Worm (Caenorhabditis elegans) whole organism, young adult: ENCODE measurements around the gene C14E2.7.

Experiments used
- B0336.3 ChIP-seq: fragments of 200-800 bp; sonication (Bioruptor generic); IDR thresholded peaks from 2 replicates; pipeline ENCODE4 v1.3.6; 2022; ENCODE audit warnings: missing genetic modification characterization, missing compliant biosample characterization
- C06A6.2 ChIP-seq: fragments of 200-800 bp; sonication (Bioruptor generic); conservative IDR thresholded peaks from 2 replicates; pipeline ENCODE4 v1.3.6; 2022; ENCODE audit warnings: missing genetic modification characterization, missing compliant biosample characterization
- F22D6.2 ChIP-seq: sonication (generic microtip); optimal IDR thresholded peaks from 2 replicates; lab custom pipeline; 2016; ENCODE audit warnings: mild to moderate bottlenecking, missing genetic modification characterization, missing compliant biosample characterization
- F23B12.7 ChIP-seq: sonication (generic microtip); optimal IDR thresholded peaks from 2 replicates; lab custom pipeline; 2017; ENCODE audit warnings: missing genetic modification characterization, mild to moderate bottlenecking, missing compliant biosample characterization, antibody characterized with exemption, moderate library complexity; ENCODE audit not compliant: insufficient read depth
- F49E8.2 ChIP-seq: sonication (generic microtip); optimal IDR thresholded peaks from 3 replicates; lab custom pipeline; 2017; ENCODE audit warnings: missing genetic modification characterization, mild to moderate bottlenecking, missing compliant biosample characterization, antibody characterized with exemption, moderate library complexity; ENCODE audit not compliant: insufficient read depth
- F57A8.1 ChIP-seq: fragments of 200-800 bp; sonication (Bioruptor generic); optimal IDR thresholded peaks from 2 replicates; lab custom pipeline; 2018; ENCODE audit warnings: mild to moderate bottlenecking, missing genetic modification characterization, moderate library complexity, missing compliant biosample characterization
- Y67H2A.10 ChIP-seq: fragments of 200-800 bp; sonication (Bioruptor generic); conservative IDR thresholded peaks from 2 replicates; pipeline ENCODE4 v1.3.6; 2022; ENCODE audit warnings: missing genetic modification reagents, missing genetic modification characterization, missing compliant biosample characterization
- akir-1 ChIP-seq: fragments of 200-800 bp; sonication (Bioruptor generic); optimal IDR thresholded peaks from 2 replicates; lab custom pipeline; 2018; ENCODE audit warnings: mild to moderate bottlenecking, missing genetic modification characterization, moderate library complexity, missing compliant biosample characterization
- athp-1 ChIP-seq: sonication (generic microtip); optimal IDR thresholded peaks from 2 replicates; lab custom pipeline; 2017; ENCODE audit warnings: mild to moderate bottlenecking, missing genetic modification characterization, missing compliant biosample characterization
- ceh-100 ChIP-seq: fragments of 200-800 bp; sonication (Bioruptor generic); IDR thresholded peaks from 2 replicates; pipeline ENCODE4 v1.3.6; 2022; ENCODE audit warnings: missing genetic modification reagents, missing genetic modification characterization, missing compliant biosample characterization
- ceh-91 ChIP-seq: fragments of 200-800 bp; sonication (Bioruptor generic); IDR thresholded peaks from 2 replicates; pipeline ENCODE4 v1.3.6; 2022; ENCODE audit warnings: missing genetic modification reagents, missing genetic modification characterization, missing compliant biosample characterization
- die-1 ChIP-seq: sonication (generic microtip); optimal IDR thresholded peaks from 2 replicates; lab custom pipeline; 2016; ENCODE audit warnings: missing genotype, mild to moderate bottlenecking, missing genetic modification characterization, missing compliant biosample characterization
- dox-1 ChIP-seq: fragments of 200-800 bp; sonication (Bioruptor generic); IDR thresholded peaks from 2 replicates; pipeline ENCODE4 v1.3.6; 2022; ENCODE audit warnings: missing genetic modification reagents, missing genetic modification characterization, missing compliant biosample characterization
- egl-18 ChIP-seq: fragments of 200-800 bp; sonication (Bioruptor generic); IDR thresholded peaks from 2 replicates; pipeline ENCODE4 v1.3.6; 2022; ENCODE audit warnings: missing genetic modification reagents, missing genetic modification characterization, missing compliant biosample characterization
- ekl-4 ChIP-seq: fragments of 200-800 bp; sonication (Bioruptor generic); IDR thresholded peaks from 2 replicates; pipeline ENCODE4 v1.3.6; 2022; ENCODE audit warnings: missing genetic modification reagents, missing genetic modification characterization, missing compliant biosample characterization
- fkh-3 ChIP-seq: sonication (generic microtip); optimal IDR thresholded peaks from 2 replicates; lab custom pipeline; 2016; ENCODE audit warnings: mild to moderate bottlenecking, missing genetic modification characterization, missing compliant biosample characterization
- hmg-20 ChIP-seq: fragments of 200-800 bp; sonication (Bioruptor generic); IDR thresholded peaks from 2 replicates; pipeline ENCODE4 v1.3.6; 2022; ENCODE audit warnings: missing genetic modification reagents, missing genetic modification characterization, missing compliant biosample characterization
- hsf-1 ChIP-seq: fragments of 200-800 bp; sonication (Bioruptor generic); IDR thresholded peaks from 2 replicates; pipeline ENCODE4 v1.3.6; 2022; ENCODE audit warnings: missing genetic modification reagents, missing genetic modification characterization, missing compliant biosample characterization
- let-607 ChIP-seq, 2 experiments: fragments of 200-800 bp in 1 of 2; sonication (Bioruptor generic) in 1 of 2; sonication (generic microtip) in 1 of 2; optimal IDR thresholded peaks; 2 replicates each; lab custom pipeline; 2016 to 2018; ENCODE audit warnings: mild to moderate bottlenecking in 2 of 2, missing compliant biosample characterization in 2 of 2, missing genetic modification characterization in 2 of 2, moderate library complexity in 2 of 2, missing genotype in 1 of 2
- madf-6 ChIP-seq: fragments of 200-800 bp; sonication (Bioruptor generic); IDR thresholded peaks from 2 replicates; pipeline ENCODE4 v1.3.6; 2022; ENCODE audit warnings: missing genetic modification reagents, missing genetic modification characterization, missing compliant biosample characterization
- nfya-2 ChIP-seq: fragments of 200-800 bp; sonication (Bioruptor generic); IDR thresholded peaks from 2 replicates; pipeline ENCODE4 v1.3.6; 2022; ENCODE audit warnings: missing genetic modification reagents, missing genetic modification characterization, missing compliant biosample characterization
- nfyb-1 ChIP-seq: fragments of 200-800 bp; sonication (Bioruptor generic); IDR thresholded peaks from 2 replicates; pipeline ENCODE4 v1.3.6; 2022; ENCODE audit warnings: missing genetic modification reagents, missing genetic modification characterization, missing compliant biosample characterization
- nhr-179 ChIP-seq: sonication (generic microtip); optimal IDR thresholded peaks from 2 replicates; lab custom pipeline; 2016; ENCODE audit warnings: mild to moderate bottlenecking, missing genetic modification characterization, missing compliant biosample characterization
- pha-4 ChIP-seq: fragments of 150-350 bp; sonication (generic microtip); optimal IDR thresholded peaks from 2 replicates; lab custom pipeline; 2014; ENCODE audit warnings: missing biosample characterization, missing genetic modification reagents, missing genetic modification characterization
- rcor-1 ChIP-seq: fragments of 200-800 bp; sonication (Bioruptor generic); IDR thresholded peaks from 2 replicates; pipeline ENCODE4 v1.3.6; 2022; ENCODE audit warnings: missing genetic modification reagents, missing genetic modification characterization, missing compliant biosample characterization
- repo-1 ChIP-seq: sonication (generic microtip); optimal IDR thresholded peaks from 2 replicates; lab custom pipeline; 2017; ENCODE audit warnings: mild to moderate bottlenecking, missing genetic modification characterization, missing compliant biosample characterization
- rpc-1 ChIP-seq, 2 experiments: fragments of 150-350 bp in 1 of 2; sonication (generic microtip) in 1 of 2; optimal IDR thresholded peaks; 2 replicates each; lab custom pipeline; 2014 to 2018; ENCODE audit warnings: missing biosample characterization in 1 of 2, missing genetic modification characterization in 1 of 2, missing genetic modification reagents in 1 of 2, missing genotype in 1 of 2
- snpc-1.1 ChIP-seq: sonication (generic microtip); optimal IDR thresholded peaks from 2 replicates; lab custom pipeline; 2017; ENCODE audit warnings: missing genetic modification characterization, mild to moderate bottlenecking, missing compliant biosample characterization, antibody characterized with exemption, moderate library complexity, missing genotype, missing genetic modification reagents; ENCODE audit not compliant: insufficient read depth
- snpc-3.4 ChIP-seq: sonication (generic microtip); optimal IDR thresholded peaks from 2 replicates; lab custom pipeline; 2017; ENCODE audit warnings: missing genetic modification characterization, mild to moderate bottlenecking, missing compliant biosample characterization, antibody characterized with exemption, moderate library complexity, missing genotype, missing genetic modification reagents
- snpc-4 ChIP-seq, 5 experiments: fragments of 150-350 bp in 1 of 5; sonication (generic microtip) in 4 of 5; optimal IDR thresholded peaks; 2 replicates each; lab custom pipeline; 2014 to 2018; ENCODE audit warnings: missing genetic modification characterization in 5 of 5, missing biosample characterization in 3 of 5, antibody characterized with exemption in 2 of 5, mild to moderate bottlenecking in 2 of 5, missing compliant biosample characterization in 2 of 5, missing genotype in 2 of 5, moderate library complexity in 2 of 5, missing genetic modification reagents in 1 of 5
- tbx-9 ChIP-seq: sonication (generic microtip); optimal IDR thresholded peaks from 2 replicates; lab custom pipeline; 2016; ENCODE audit warnings: borderline replicate concordance, missing genetic modification characterization, inconsistent platforms, missing compliant biosample characterization
- unc-130 ChIP-seq: sonication (generic microtip); optimal IDR thresholded peaks from 2 replicates; lab custom pipeline; 2016; ENCODE audit warnings: missing genetic modification reagents, missing genetic modification characterization, missing compliant biosample characterization
- xnd-1 ChIP-seq: sonication (generic microtip); optimal IDR thresholded peaks from 2 replicates; lab custom pipeline; 2016; ENCODE audit warnings: missing genotype, missing genetic modification reagents, missing genetic modification characterization, missing compliant biosample characterization
- ztf-18 ChIP-seq: sonication (generic microtip); optimal IDR thresholded peaks from 2 replicates; lab custom pipeline; 2016; ENCODE audit warnings: missing genotype, mild to moderate bottlenecking, missing genetic modification characterization, missing compliant biosample characterization
- ztf-22 ChIP-seq: fragments of 200-800 bp; sonication (Bioruptor generic); optimal IDR thresholded peaks from 2 replicates; lab custom pipeline; 2018; ENCODE audit warnings: mild to moderate bottlenecking, missing genetic modification characterization, moderate library complexity, missing compliant biosample characterization
- ztf-25 ChIP-seq: fragments of 200-800 bp; sonication (Bioruptor generic); IDR thresholded peaks from 2 replicates; pipeline ENCODE4 v1.3.6; 2022; ENCODE audit warnings: missing genetic modification reagents, missing genetic modification characterization, missing compliant biosample characterization
- ztf-28 ChIP-seq: fragments of 200-800 bp; sonication (Bioruptor generic); IDR thresholded peaks from 2 replicates; pipeline ENCODE4 v1.3.6; 2022; ENCODE audit warnings: missing genetic modification reagents, missing genetic modification characterization, missing compliant biosample characterization
- ztf-3 ChIP-seq: fragments of 200-800 bp; sonication (Bioruptor generic); optimal IDR thresholded peaks from 2 replicates; lab custom pipeline; 2018; ENCODE audit warnings: mild to moderate bottlenecking, missing genetic modification characterization, missing compliant biosample characterization
- ztf-6 ChIP-seq: fragments of 200-800 bp; sonication (Bioruptor generic); IDR thresholded peaks from 2 replicates; pipeline ENCODE4 v1.3.6; 2022; ENCODE audit warnings: missing genetic modification reagents, missing genetic modification characterization, missing compliant biosample characterization

The C14E2.7 gene

ce11 chrX:1816106-1816505, at the start of gene C14E2.7:
TSS of gene C14E2.7 (plus strand) at chrX:1816406.
- TF ChIP-seq akir-1 (GFP tag; lab: Kevin White, UChicago), result no peak

ce11 chrX:1769636-1770035, 46.6 kb upstream of the C14E2.7 start:
- TF ChIP-seq ztf-28 (GFP tag; lab: Robert Waterston, UW), result no peak
- TF ChIP-seq xnd-1 (tag; lab: Kevin White, UChicago), result no peak
- TF ChIP-seq ztf-6 (GFP tag; lab: Robert Waterston, UW), result no peak
- TF ChIP-seq F49E8.2 (tag; lab: Kevin White, UChicago), result no peak
- no peak for TF ChIP-seq egl-18 (GFP tag; lab: Robert Waterston, UW)
- TF ChIP-seq madf-6 (GFP tag; lab: Robert Waterston, UW), result no peak
- no peak for TF ChIP-seq die-1 (tag; lab: Kevin White, UChicago)
- TF ChIP-seq rpc-1 (optimal IDR thresholded peaks at IDR 0.05; lab: Kevin White, UChicago), result no peak
- no peak for TF ChIP-seq rpc-1 (tag; optimal IDR thresholded peaks at IDR 0.05; lab: Kevin White, UChicago)
- TF ChIP-seq hsf-1 (GFP tag; lab: Robert Waterston, UW), result no peak
- TF ChIP-seq nhr-179, result no peak
- TF ChIP-seq tbx-9 (tag; lab: Kevin White, UChicago), result no peak
- no peak for TF ChIP-seq F23B12.7
- no peak for TF ChIP-seq F57A8.1 (GFP tag; lab: Kevin White, UChicago)
- no peak for TF ChIP-seq ceh-100 (GFP tag; lab: Robert Waterston, UW)
- TF ChIP-seq snpc-3.4, result no peak
- no peak for TF ChIP-seq rcor-1
- no peak for TF ChIP-seq ztf-25 (GFP tag; lab: Robert Waterston, UW)
- TF ChIP-seq hmg-20 (GFP tag; lab: Robert Waterston, UW), result no peak
- no peak for TF ChIP-seq C06A6.2 (GFP tag; lab: Robert Waterston, UW)

- TF ChIP-seq athp-1, result no peak
- no peak for TF ChIP-seq ekl-4 (GFP tag; lab: Robert Waterston, UW)
- no peak for TF ChIP-seq let-607 (tag; optimal IDR thresholded peaks at IDR 0.05; lab: Kevin White, UChicago)
Measured at ce11 chrX:1777988-1778387, 38.2 kb upstream of the C14E2.7 start, which contains the start of gene elc-2. TSS of gene elc-2 (minus strand) at chrX:1778088.

- TF ChIP-seq ztf-22 (GFP tag; lab: Kevin White, UChicago), result no peak
- no peak for TF ChIP-seq nfyb-1
- TF ChIP-seq snpc-4 (GFP tag; optimal IDR thresholded peaks at IDR 0.05; lab: Kevin White, UChicago), result no peak
- TF ChIP-seq snpc-4 (tag; optimal IDR thresholded peaks at IDR 0.05; lab: Kevin White, UChicago), result no peak
- no peak for TF ChIP-seq F49E8.2 (tag; lab: Kevin White, UChicago)
- TF ChIP-seq dox-1, result no peak
- no peak for TF ChIP-seq ztf-18 (tag; lab: Kevin White, UChicago)
- TF ChIP-seq ztf-3 (GFP tag; lab: Kevin White, UChicago), result no peak
- TF ChIP-seq fkh-3, result no peak
- no peak for TF ChIP-seq unc-130 (GFP tag; lab: Kevin White, UChicago)
- no peak for TF ChIP-seq tbx-9 (tag; lab: Kevin White, UChicago)
- no peak for TF ChIP-seq pha-4 (tag; lab: Kevin White, UChicago)
- no peak for TF ChIP-seq repo-1
- TF ChIP-seq snpc-1.1 (tag; lab: Kevin White, UChicago), result no peak
- TF ChIP-seq Y67H2A.10, result no peak
- TF ChIP-seq ceh-91 (GFP tag; lab: Robert Waterston, UW), result no peak
- TF ChIP-seq B0336.3 (GFP tag; lab: Robert Waterston, UW), result no peak
- TF ChIP-seq F22D6.2 (tag; lab: Kevin White, UChicago), result no peak
- TF ChIP-seq ztf-6 (GFP tag; lab: Robert Waterston, UW), result no peak
- no peak for TF ChIP-seq nfya-2 (GFP tag; lab: Robert Waterston, UW)
- no peak for TF ChIP-seq rpc-1 (optimal IDR thresholded peaks at IDR 0.05; lab: Kevin White, UChicago)
- no peak for TF ChIP-seq rpc-1 (tag; optimal IDR thresholded peaks at IDR 0.05; lab: Kevin White, UChicago)
Measured at ce11 chrX:1785692-1786091, 30.5 kb upstream of the C14E2.7 start.
